Worm (Caenorhabditis elegans): ENCODE measurements around the gene mpk-1.

mpk-1 gene

DNA sequence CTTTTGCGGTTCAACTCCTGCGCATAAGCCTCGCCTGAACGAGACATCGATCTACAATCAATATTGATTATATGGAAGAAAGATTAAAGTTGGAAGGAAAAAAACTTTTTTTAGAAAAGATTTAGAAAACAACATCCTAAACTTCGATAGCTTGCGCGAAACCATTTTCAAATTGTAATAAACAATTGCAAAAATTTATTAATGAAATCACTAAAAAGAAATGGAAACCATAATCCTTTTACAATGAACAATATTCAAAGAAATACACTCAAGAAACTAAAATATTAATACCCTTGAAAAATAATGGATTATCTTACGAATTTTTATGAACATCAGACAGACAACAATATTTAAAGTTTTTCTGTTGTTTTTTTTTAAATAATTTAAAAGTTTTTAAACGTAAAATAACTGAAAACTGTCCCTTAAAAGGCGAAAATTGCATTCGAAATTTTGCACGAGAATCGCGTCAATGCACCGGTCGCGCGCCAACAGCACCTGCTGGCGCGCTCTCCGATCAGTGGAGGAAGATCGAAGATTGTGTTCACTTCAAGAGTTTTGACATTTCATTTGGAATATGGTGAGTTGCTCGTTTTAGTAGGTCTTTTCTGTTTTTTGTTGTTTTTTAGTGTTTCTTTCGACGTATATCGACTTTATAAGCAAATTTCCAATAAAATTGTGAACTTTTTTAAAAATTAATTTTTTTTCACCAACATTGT lies 41.5 kb upstream of the mpk-1 start, which contains the start of the genes sftb-1 and R10E4.1 (continued):
- no peak for TF ChIP-seq nhr-41 (GFP tag; IDR thresholded peaks at IDR 0.05)
- 0 out of 2 replicates have a peak, but pooled peaks have one; percentile 17 for TF ChIP-seq set-16 (GFP tag; IDR thresholded peaks at IDR 0.05)
- TF ChIP-seq spr-1 (tag; optimal IDR thresholded peaks at IDR 0.05), result no peak
- no peak for TF ChIP-seq lin-1 (GFP tag; IDR thresholded peaks at IDR 0.05)
- TF ChIP-seq lim-7 (GFP tag; IDR thresholded peaks at IDR 0.05), result no peak
- TF ChIP-seq hif-1 (tag; optimal IDR thresholded peaks at IDR 0.05), result no peak
- peak; percentile 28 for TF ChIP-seq nhr-48 (tag; optimal IDR thresholded peaks at IDR 0.05)
- peak; percentile 36 for TF ChIP-seq nhr-28 (tag; optimal IDR thresholded peaks at IDR 0.05)
- TF ChIP-seq nhr-11 (tag; optimal IDR thresholded peaks at IDR 0.05), result peak; percentile 20
- no peak for TF ChIP-seq F10B5.3 (tag; optimal IDR thresholded peaks at IDR 0.05)
- no peak for TF ChIP-seq Y105C5A.15 (GFP tag; IDR thresholded peaks at IDR 0.05)
- no peak for TF ChIP-seq ZK337.2 (GFP tag; IDR thresholded peaks at IDR 0.05)
- TF ChIP-seq jun-1 (tag; optimal IDR thresholded peaks at IDR 0.05), result no peak
- TF ChIP-seq unc-62 (GFP tag; optimal IDR thresholded peaks at IDR 0.05 in 1 of 2), result peak in 1 of 2 experiments; percentile 73
- TF ChIP-seq unc-62 (tag; optimal IDR thresholded peaks at IDR 0.05), result no peak
- TF ChIP-seq D1046.2 (GFP tag; IDR thresholded peaks at IDR 0.05), result no peak
- TF ChIP-seq nhr-77 (tag; optimal IDR thresholded peaks at IDR 0.05), result peak; percentile 3
- TF ChIP-seq nhr-42 (GFP tag; IDR thresholded peaks at IDR 0.05), result no peak
- no peak for TF ChIP-seq R02D3.7 (tag; optimal IDR thresholded peaks at IDR 0.05)
- TF ChIP-seq skn-1 (tag; optimal IDR thresholded peaks at IDR 0.05), result no peak
- peak in 1 of 2 experiments; percentile 20 for TF ChIP-seq mdl-1 (tag; optimal IDR thresholded peaks at IDR 0.05)
- TF ChIP-seq daf-16 (GFP tag; optimal IDR thresholded peaks at IDR 0.05), result peak in 1 of 2 experiments; percentile 20
- no peak for TF ChIP-seq daf-16 (tag; optimal IDR thresholded peaks at IDR 0.05)
- TF ChIP-seq Y75B8A.6 (GFP tag; IDR thresholded peaks at IDR 0.05), result no peak
- TF ChIP-seq F44E2.7 (GFP tag; IDR thresholded peaks at IDR 0.05), result no peak
- no peak for TF ChIP-seq nhr-111 (GFP tag; optimal IDR thresholded peaks at IDR 0.05)
- TF ChIP-seq nhr-6 (tag; optimal IDR thresholded peaks at IDR 0.05), result peak; percentile 55
- no peak for TF ChIP-seq daf-19 (GFP tag; conservative IDR thresholded peaks at IDR 0.05)
- peak; percentile 59 for TF ChIP-seq dmd-6 (GFP tag; IDR thresholded peaks at IDR 0.05)
- peak; percentile 81 for TF ChIP-seq dpl-1 (GFP tag; optimal IDR thresholded peaks at IDR 0.05)
- TF ChIP-seq lin-13 (GFP tag; optimal IDR thresholded peaks at IDR 0.05), result no peak
- TF ChIP-seq egl-27 (tag; optimal IDR thresholded peaks at IDR 0.05), result no peak
- no peak for TF ChIP-seq ces-1 (GFP tag; optimal IDR thresholded peaks at IDR 0.05)
- TF ChIP-seq rbr-2 (tag; optimal IDR thresholded peaks at IDR 0.05), result peak; percentile 50
- peak; percentile 47; the same call in 1 of the 2 replicates for TF ChIP-seq hmg-1.1 (GFP tag; IDR thresholded peaks at IDR 0.05)
- no peak for TF ChIP-seq lir-3 (tag; optimal IDR thresholded peaks at IDR 0.05)
- TF ChIP-seq fkh-10 (GFP tag; optimal IDR thresholded peaks at IDR 0.05), result peak; percentile 50
- TF ChIP-seq unc-130 (GFP tag; optimal IDR thresholded peaks at IDR 0.05), result no peak
- TF ChIP-seq tag-97 (GFP tag; IDR thresholded peaks at IDR 0.05), result no peak
- peak; percentile 61 for TF ChIP-seq mep-1 (tag; optimal IDR thresholded peaks at IDR 0.05)
- TF ChIP-seq ama-1 (optimal IDR thresholded peaks at IDR 0.05), result no peak
- TF ChIP-seq aha-1 (tag), result peak; percentile 85
- no peak for TF ChIP-seq dmd-9 (GFP tag; IDR thresholded peaks at IDR 0.05)
- TF ChIP-seq ceh-32 (tag; optimal IDR thresholded peaks at IDR 0.05; ENCODE audit: poor library complexity), result no peak
- TF ChIP-seq dve-1 (tag; optimal IDR thresholded peaks at IDR 0.05; ENCODE audit: insufficient read depth), result peak; percentile 71
- no peak for TF ChIP-seq zfp-3 (GFP tag; conservative IDR thresholded peaks at IDR 0.05)
- TF ChIP-seq saeg-2 (GFP tag; IDR thresholded peaks at IDR 0.05), result no peak
- TF ChIP-seq zag-1 (tag; optimal IDR thresholded peaks at IDR 0.05), result no peak
- TF ChIP-seq lsy-2 (tag; optimal IDR thresholded peaks at IDR 0.05), result peak in 1 of 2 experiments; percentile 81
- peak; percentile 60 for TF ChIP-seq hlh-30 (tag; optimal IDR thresholded peaks at IDR 0.05; ENCODE audit: insufficient read depth)
- no peak; the same call in 1 of the 2 replicates for TF ChIP-seq T26A8.4 (GFP tag; IDR thresholded peaks at IDR 0.05)
